Fruit fly (Drosophila melanogaster) whole organism, adult: ENCODE results near the gene pps.

Source experiments
- CG11617 ChIP-seq: fragments of 200-800 bp; sonication (Bioruptor generic); optimal IDR thresholded peaks from 2 replicates; lab custom pipeline; 2017; ENCODE audit warnings: mild to moderate bottlenecking, missing biosample characterization, missing genetic modification reagents, missing genetic modification characterization
- CG12768 ChIP-seq: fragments of 200-800 bp; sonication (Bioruptor generic); optimal IDR thresholded peaks from 2 replicates; lab custom pipeline; 2017; ENCODE audit warnings: missing biosample characterization, missing genetic modification characterization, mild to moderate bottlenecking, moderate library complexity, missing genetic modification reagents
- CG14711 ChIP-seq: fragments of 200-800 bp; sonication (Bioruptor generic); optimal IDR thresholded peaks from 2 replicates; lab custom pipeline; 2018; ENCODE audit warnings: missing biosample characterization, mild to moderate bottlenecking, missing genetic modification characterization, moderate library complexity
- CG1620 ChIP-seq: fragments of 200-800 bp; sonication (Bioruptor generic); optimal IDR thresholded peaks from 2 replicates; lab custom pipeline; 2016; ENCODE audit warnings: missing biosample characterization, missing genetic modification characterization
- CG33017 ChIP-seq: fragments of 200-800 bp; sonication (Bioruptor generic); optimal IDR thresholded peaks from 2 replicates; lab custom pipeline; 2018; ENCODE audit warnings: missing biosample characterization, mild to moderate bottlenecking, missing genetic modification characterization, moderate library complexity
- CG5204 ChIP-seq: fragments of 200-800 bp; sonication (Bioruptor generic); optimal IDR thresholded peaks from 2 replicates; lab custom pipeline; 2016; ENCODE audit warnings: missing biosample characterization, missing genetic modification characterization
- CG7045 ChIP-seq: fragments of 200-800 bp; sonication (Bioruptor generic); optimal IDR thresholded peaks from 2 replicates; lab custom pipeline; 2017; ENCODE audit warnings: missing biosample characterization, mild to moderate bottlenecking, missing genetic modification characterization
- CG7101 ChIP-seq: fragments of 200-800 bp; sonication (Bioruptor generic); optimal IDR thresholded peaks from 2 replicates; lab custom pipeline; 2018; ENCODE audit warnings: missing biosample characterization, mild to moderate bottlenecking, missing genetic modification characterization, moderate library complexity
- Clk ChIP-seq: fragments of 200-800 bp; sonication (Bioruptor generic); optimal IDR thresholded peaks from 2 replicates; lab custom pipeline; 2017; ENCODE audit warnings: missing biosample characterization, missing genetic modification characterization
- Crg-1 ChIP-seq: fragments of 200-800 bp; sonication (Bioruptor generic); optimal IDR thresholded peaks from 2 replicates; lab custom pipeline; 2016; ENCODE audit warnings: missing biosample characterization, missing genetic modification characterization
- Hr96 ChIP-seq: fragments of 200-800 bp; sonication (Bioruptor generic); optimal IDR thresholded peaks from 2 replicates; lab custom pipeline; 2016; ENCODE audit warnings: missing biosample characterization, missing genetic modification characterization
- Mnt ChIP-seq: fragments of 200-800 bp; sonication (Bioruptor generic); optimal IDR thresholded peaks from 2 replicates; lab custom pipeline; 2016; ENCODE audit warnings: missing biosample characterization, mild to moderate bottlenecking, missing genetic modification characterization
- bab1 ChIP-seq: fragments of 200-800 bp; sonication (Bioruptor generic); optimal IDR thresholded peaks from 3 replicates; lab custom pipeline; 2019; ENCODE audit warnings: missing biosample characterization, mild to moderate bottlenecking, missing genetic modification characterization, moderate library complexity
- cic ChIP-seq: fragments of 200-800 bp; sonication (Bioruptor generic); optimal IDR thresholded peaks from 2 replicates; lab custom pipeline; 2017; ENCODE audit warnings: missing biosample characterization, mild to moderate bottlenecking, missing genetic modification characterization, moderate library complexity
- cnc ChIP-seq, 2 experiments: fragments of >200 bp; optimal IDR thresholded peaks; 2 replicates each; lab custom pipeline; 2017
- kay ChIP-seq: fragments of 200-800 bp; sonication (Bioruptor generic); peaks from one replicate; lab custom pipeline; 2016; ENCODE audit warnings: missing biosample characterization, missing genetic modification characterization, borderline replicate concordance
- ovo ChIP-seq: fragments of 200-800 bp; sonication (Bioruptor generic); optimal IDR thresholded peaks from 2 replicates; lab custom pipeline; 2016; ENCODE audit warnings: missing biosample characterization, missing genetic modification characterization
- pad ChIP-seq: fragments of 200-800 bp; sonication (Bioruptor generic); optimal IDR thresholded peaks from 3 replicates; lab custom pipeline; 2017; ENCODE audit warnings: missing biosample characterization, missing genetic modification characterization, mild to moderate bottlenecking, moderate library complexity, missing genetic modification reagents
- tj ChIP-seq: fragments of 200-800 bp; sonication (Bioruptor generic); optimal IDR thresholded peaks from 3 replicates; lab custom pipeline; 2017; ENCODE audit warnings: missing biosample characterization, mild to moderate bottlenecking, missing genetic modification characterization, moderate library complexity
- toe ChIP-seq: fragments of 200-800 bp; sonication (Bioruptor generic); optimal IDR thresholded peaks from 2 replicates; lab custom pipeline; 2016; ENCODE audit warnings: missing biosample characterization, missing genetic modification characterization

The pps gene

dm6 chr3R:12451376-12451775 lies 37.7 kb downstream of the pps start:
- TF ChIP-seq CG12768 (peak; percentile 66), Clk (no peak), Hr96 (GFP tag; lab: Kevin White, UChicago) (no peak), CG7101 (peak; percentile 25), ovo (GFP tag; lab: Kevin White, UChicago) (no peak), pad (GFP tag; lab: Kevin White, UChicago) (no peak), cic (no peak), Mnt (GFP tag; lab: Kevin White, UChicago) (no peak), CG14711 (tag; lab: Kevin White, UChicago) (peak; percentile 46), CG7045 (peak; percentile 45), CG5204 (GFP tag; lab: Kevin White, UChicago) (no peak), CG11617 (GFP tag; lab: Kevin White, UChicago) (peak; percentile 4), Crg-1 (no peak), cnc (optimal IDR thresholded peaks at IDR 0.05; lab: Kevin White, UChicago) (no peak), tj (GFP tag; lab: Kevin White, UChicago) (no peak), toe (GFP tag; lab: Kevin White, UChicago) (no peak), kay (GFP tag; lab: Kevin White, UChicago) (no peak), CG33017 (tag; lab: Kevin White, UChicago) (peak; percentile 39), bab1 (GFP tag; lab: Kevin White, UChicago) (peak; percentile 60), CG1620 (GFP tag; lab: Kevin White, UChicago) (no peak)

dm6 chr3R:12451888-12452514 lies 38.4 kb downstream of the pps start, which contains the start of gene CG5509:
Gene CG5509, plus strand, starts transcription at chr3R:12452464.
- TF ChIP-seq tj (GFP tag; lab: Kevin White, UChicago), result peak; percentile 66
- no peak for TF ChIP-seq Crg-1
- TF ChIP-seq CG33017 (tag; lab: Kevin White, UChicago), result no peak
- peak; percentile 12 for TF ChIP-seq cic
- TF ChIP-seq CG1620 (GFP tag; lab: Kevin White, UChicago), result no peak

DNA sequence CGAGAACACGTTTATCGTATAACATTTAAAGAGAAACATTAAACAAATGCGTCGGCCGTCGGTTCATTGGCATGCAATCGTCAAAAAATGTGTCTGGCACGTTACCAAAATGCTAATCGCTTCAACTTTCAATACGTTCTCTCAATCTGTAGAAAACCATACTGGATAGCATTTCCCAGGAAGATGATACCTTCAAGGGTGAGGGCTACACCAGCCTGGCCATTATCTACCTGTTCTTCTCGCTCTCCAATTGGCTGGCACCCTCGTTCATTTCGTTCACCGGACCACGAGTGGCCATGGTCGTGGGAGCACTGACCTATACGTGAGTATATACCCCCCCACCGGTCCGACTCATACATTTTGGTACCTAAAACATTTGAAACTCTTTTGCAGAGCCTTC lies 40.9 kb downstream of the pps start:
- no peak for TF ChIP-seq cnc (optimal IDR thresholded peaks at IDR 0.05; lab: Kevin White, UChicago)
- no peak for TF ChIP-seq ovo (GFP tag; lab: Kevin White, UChicago)
- TF ChIP-seq CG5204 (GFP tag; lab: Kevin White, UChicago), result no peak
- no peak for TF ChIP-seq tj (GFP tag; lab: Kevin White, UChicago)
- TF ChIP-seq kay (GFP tag; lab: Kevin White, UChicago), result no peak
- TF ChIP-seq toe (GFP tag; lab: Kevin White, UChicago), result no peak
- no peak for TF ChIP-seq Clk

DNA sequence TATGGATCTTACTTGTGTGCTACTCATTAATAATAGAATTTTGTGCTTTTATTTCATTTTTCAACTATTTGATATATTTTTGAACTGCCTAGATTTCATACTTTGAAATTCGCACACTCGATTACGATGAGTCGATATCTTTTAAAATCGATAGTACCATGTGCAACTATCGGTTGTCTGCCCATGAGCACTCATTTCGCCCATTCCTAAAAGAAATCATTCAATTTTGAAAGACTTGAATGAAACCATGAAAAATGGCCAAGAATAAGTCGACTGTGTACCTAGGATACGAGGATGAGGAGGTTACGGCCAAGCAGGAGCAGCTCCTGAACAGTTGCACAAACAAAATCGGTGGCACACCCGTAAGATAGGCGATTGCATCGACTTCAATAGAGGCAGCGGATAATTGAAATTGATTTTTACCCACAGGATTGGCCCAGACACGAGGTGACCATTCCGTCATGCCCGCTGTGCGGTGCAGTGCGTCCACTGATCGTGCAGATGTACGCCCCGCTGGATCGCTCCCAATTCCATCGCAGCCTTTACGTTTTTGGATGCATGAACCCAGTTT lies 42.8 kb downstream of the pps start, which contains the start of gene trus:
Gene trus (plus strand): TSS at position 204 of the 571 bp plus-strand sequence.
- TF ChIP-seq CG11617 (GFP tag; lab: Kevin White, UChicago), result no peak
- peak; percentile 64 for TF ChIP-seq bab1 (GFP tag; lab: Kevin White, UChicago)
- no peak for TF ChIP-seq CG12768
- no peak for TF ChIP-seq cnc (optimal IDR thresholded peaks at IDR 0.05; lab: Kevin White, UChicago)
- no peak for TF ChIP-seq kay (GFP tag; lab: Kevin White, UChicago)
- no peak for TF ChIP-seq toe (GFP tag; lab: Kevin White, UChicago)
- no peak for TF ChIP-seq CG14711 (tag; lab: Kevin White, UChicago)
- peak; percentile 84 for TF ChIP-seq Mnt (GFP tag; lab: Kevin White, UChicago)
- TF ChIP-seq cic, result no peak
- no peak for TF ChIP-seq CG5204 (GFP tag; lab: Kevin White, UChicago)
- no peak for TF ChIP-seq tj (GFP tag; lab: Kevin White, UChicago)
- peak; percentile 10 for TF ChIP-seq CG7101
- no peak for TF ChIP-seq Hr96 (GFP tag; lab: Kevin White, UChicago)
- TF ChIP-seq Crg-1, result no peak
- TF ChIP-seq CG1620 (GFP tag; lab: Kevin White, UChicago), result no peak
- no peak for TF ChIP-seq pad (GFP tag; lab: Kevin White, UChicago)
- TF ChIP-seq Clk, result no peak
- no peak for TF ChIP-seq CG7045

DNA sequence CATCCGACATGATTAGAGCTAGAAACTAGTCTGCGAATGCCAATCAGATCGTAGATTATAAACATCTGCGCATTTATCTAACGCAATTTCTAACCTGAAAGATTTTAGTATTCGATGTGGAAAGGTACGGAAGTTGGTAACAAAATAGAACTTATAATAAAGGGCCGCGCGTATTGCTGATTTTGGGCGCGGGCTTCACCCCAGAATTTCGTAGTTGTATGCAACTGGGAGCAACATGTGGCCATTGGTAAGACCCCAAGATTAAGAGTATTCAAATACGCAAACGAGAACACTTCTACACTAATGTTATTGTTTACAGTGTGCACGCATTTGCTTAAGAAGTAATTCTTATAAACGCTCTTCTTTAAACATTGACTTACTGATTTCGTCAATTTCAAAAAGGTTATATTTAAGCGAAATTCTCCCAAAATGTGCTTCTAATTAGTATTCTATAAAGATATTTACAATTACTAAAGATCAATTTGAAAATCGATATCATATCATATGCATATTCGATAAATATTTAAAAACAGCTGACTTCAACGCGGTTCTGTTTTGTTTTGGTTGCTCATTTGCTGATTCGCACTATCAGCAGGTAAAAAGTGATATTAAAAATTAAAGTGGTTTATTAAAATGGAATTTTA lies 46.4 kb downstream of the pps start, which contains the start of the genes CG5961 and Polr3C:
Gene CG5961 (minus strand): TSS at position 416 of the 644 bp plus-strand sequence.
Gene Polr3C (plus strand): TSS at position 536 of the 644 bp plus-strand sequence.
- peak; percentile 16 for TF ChIP-seq CG7101
- peak; percentile 82 for TF ChIP-seq Mnt (GFP tag; lab: Kevin White, UChicago)
- no peak for TF ChIP-seq kay (GFP tag; lab: Kevin White, UChicago)
- TF ChIP-seq bab1 (GFP tag; lab: Kevin White, UChicago), result peak; percentile 49
- TF ChIP-seq tj (GFP tag; lab: Kevin White, UChicago), result peak; percentile 85
- no peak for TF ChIP-seq CG7045
- TF ChIP-seq ovo (GFP tag; lab: Kevin White, UChicago), result no peak
- TF ChIP-seq CG11617 (GFP tag; lab: Kevin White, UChicago), result no peak
- TF ChIP-seq Hr96 (GFP tag; lab: Kevin White, UChicago), result no peak
- TF ChIP-seq CG33017 (tag; lab: Kevin White, UChicago), result no peak
- TF ChIP-seq cnc (optimal IDR thresholded peaks at IDR 0.05; lab: Kevin White, UChicago), result no peak
- TF ChIP-seq toe (GFP tag; lab: Kevin White, UChicago), result no peak
- TF ChIP-seq CG12768, result no peak
- TF ChIP-seq cic, result peak; percentile 39
